Fruit fly (Drosophila melanogaster) S2 (cell line): ENCODE results near the gene CG32388.

ENCODE experiments used
- CG8478 ChIP-seq: fragments of >200 bp; optimal IDR thresholded peaks from 2 replicates; lab custom pipeline; 2018
- CTCF ChIP-seq, 2 experiments: fragments of >200 bp; optimal IDR thresholded peaks; 2 replicates each; lab custom pipeline; 2018

CG32388 gene

DNA sequence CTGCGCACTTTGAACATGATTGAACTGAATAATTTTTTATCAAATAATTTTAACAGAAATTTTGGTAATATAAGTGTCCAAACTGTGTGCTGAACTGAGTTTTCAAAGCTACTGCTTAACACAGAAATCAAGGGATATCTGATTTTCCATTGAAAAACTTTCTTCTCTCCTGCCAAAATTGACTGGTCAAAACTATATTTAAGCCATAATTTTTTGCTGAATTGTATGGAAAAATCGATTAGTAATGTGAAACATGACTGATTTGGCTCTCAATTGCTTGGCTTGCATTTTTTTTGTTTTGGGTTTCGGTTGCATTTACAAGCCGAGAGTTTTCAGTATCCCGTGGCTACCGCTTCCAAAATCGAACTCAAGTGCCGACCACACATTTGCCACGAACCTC is at the start of gene CG32388, which contains the start of gene CG43439:
Gene CG32388 (minus strand): TSS at position 101 of the 400 bp plus-strand sequence.
Gene CG43439 (minus strand): TSS at position 101 of the 400 bp plus-strand sequence.
- TF ChIP-seq CTCF (optimal IDR thresholded peaks at IDR 0.05; lab: Kevin White, UChicago): no peak

- TF ChIP-seq CG8478 (no peak), CTCF (optimal IDR thresholded peaks at IDR 0.05; lab: Kevin White, UChicago) (no peak)
Measured at dm6 chr3L:7026694-7027093, 42.3 kb upstream of the CG32388 start, which contains the start of gene CG17744. Gene CG17744, minus strand, starts transcription at chr3L:7026794.

- TF ChIP-seq CTCF (optimal IDR thresholded peaks at IDR 0.05; lab: Kevin White, UChicago) (peak; percentile 30 to 48), CG8478 (no peak)
Measured at dm6 chr3L:7013568-7014305, 29.4 kb upstream of the CG32388 start.

DNA sequence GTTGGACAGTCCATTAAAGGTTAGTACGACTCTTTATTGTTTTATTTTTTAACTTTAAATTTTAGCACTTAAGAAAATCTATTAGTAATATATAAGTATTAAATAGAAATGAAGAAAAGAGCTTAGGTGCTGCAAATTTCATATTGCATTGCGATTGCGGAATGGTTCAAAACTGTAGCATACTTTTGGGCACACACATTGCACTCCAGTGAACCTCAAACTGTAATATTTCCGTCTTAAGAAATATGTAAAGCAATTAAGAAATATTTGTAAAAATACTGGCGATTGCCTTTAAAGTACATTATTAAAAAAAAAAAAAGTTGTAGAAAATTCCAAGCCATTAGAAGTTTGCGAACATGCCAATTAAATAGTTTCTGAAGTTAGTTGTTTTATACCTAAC is 27.9 kb upstream of the CG32388 start:
- no peak for TF ChIP-seq CTCF (optimal IDR thresholded peaks at IDR 0.05; lab: Kevin White, UChicago)
- TF ChIP-seq CG8478: no peak

dm6 chr3L:7009886-7010285 is 25.5 kb upstream of the CG32388 start:
- TF ChIP-seq CTCF (optimal IDR thresholded peaks at IDR 0.05; lab: Kevin White, UChicago) (no peak), CG8478 (no peak)

DNA sequence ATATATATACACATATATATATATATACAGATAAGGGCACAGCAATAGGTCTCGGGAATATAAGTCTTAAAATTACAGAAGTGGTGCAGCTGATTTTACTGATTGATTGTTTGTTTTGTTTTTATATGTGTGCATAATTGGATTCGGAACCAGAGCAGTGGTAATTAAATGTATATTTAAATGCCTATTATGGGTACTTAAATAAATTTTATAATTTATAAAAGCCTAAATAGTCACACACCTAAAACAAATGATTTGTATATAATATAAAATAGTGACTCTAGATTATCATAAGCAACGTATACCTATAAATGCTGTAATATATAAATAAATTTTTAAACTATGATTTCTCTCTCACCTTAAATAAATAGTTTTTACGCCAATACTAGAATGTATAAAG is 25.0 kb upstream of the CG32388 start:
- TF ChIP-seq CTCF (optimal IDR thresholded peaks at IDR 0.05; lab: Kevin White, UChicago) (no peak), CG8478 (no peak)

DNA sequence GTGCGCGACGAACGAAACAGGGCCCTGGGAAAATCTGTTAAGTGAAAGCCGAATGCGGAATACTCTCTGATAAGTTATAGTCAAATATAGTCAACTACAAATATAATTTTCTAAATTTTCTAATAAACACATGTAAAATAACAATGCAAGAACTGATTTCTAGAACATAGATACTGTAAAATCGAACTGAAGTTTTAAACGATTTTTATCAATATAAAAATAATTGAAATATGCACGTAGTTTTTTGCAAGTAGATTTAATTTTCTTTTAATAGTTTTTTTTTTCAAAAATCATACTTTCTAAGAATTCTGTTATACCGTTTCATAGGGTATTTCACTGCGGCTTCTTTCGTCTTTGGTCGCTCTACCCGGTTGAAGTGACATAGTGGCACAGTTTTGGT is 24.0 kb upstream of the CG32388 start:
- TF ChIP-seq CG8478 (no peak), CTCF (optimal IDR thresholded peaks at IDR 0.05; lab: Kevin White, UChicago) (no peak)

DNA sequence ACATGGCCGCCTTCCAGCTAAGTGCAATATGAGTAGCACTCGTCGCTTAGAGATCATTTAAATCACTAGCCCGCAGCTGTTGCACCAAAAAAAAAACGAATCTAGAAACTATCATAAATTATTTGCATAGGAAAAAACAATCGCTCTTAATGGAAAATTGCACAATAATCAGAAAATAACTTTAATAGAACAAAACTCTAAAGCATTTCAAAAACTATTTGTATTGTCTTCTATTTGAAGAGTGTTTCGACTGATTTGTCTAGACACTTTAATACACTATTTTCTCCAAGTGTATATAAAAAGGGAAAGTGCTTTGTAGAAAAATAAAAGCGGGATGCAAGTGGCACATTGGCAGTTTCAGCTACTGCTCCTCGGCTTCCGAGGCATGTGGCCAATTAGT is 22.0 kb upstream of the CG32388 start:
- no peak for TF ChIP-seq CTCF (optimal IDR thresholded peaks at IDR 0.05; lab: Kevin White, UChicago)
- TF ChIP-seq CG8478: no peak

dm6 chr3L:7003132-7003531 is 18.7 kb upstream of the CG32388 start:
- TF ChIP-seq CG8478 (no peak), CTCF (optimal IDR thresholded peaks at IDR 0.05; lab: Kevin White, UChicago) (no peak)

dm6 chr3L:7002355-7002754 is 18.0 kb upstream of the CG32388 start:
- no peak for TF ChIP-seq CTCF (optimal IDR thresholded peaks at IDR 0.05; lab: Kevin White, UChicago)

DNA sequence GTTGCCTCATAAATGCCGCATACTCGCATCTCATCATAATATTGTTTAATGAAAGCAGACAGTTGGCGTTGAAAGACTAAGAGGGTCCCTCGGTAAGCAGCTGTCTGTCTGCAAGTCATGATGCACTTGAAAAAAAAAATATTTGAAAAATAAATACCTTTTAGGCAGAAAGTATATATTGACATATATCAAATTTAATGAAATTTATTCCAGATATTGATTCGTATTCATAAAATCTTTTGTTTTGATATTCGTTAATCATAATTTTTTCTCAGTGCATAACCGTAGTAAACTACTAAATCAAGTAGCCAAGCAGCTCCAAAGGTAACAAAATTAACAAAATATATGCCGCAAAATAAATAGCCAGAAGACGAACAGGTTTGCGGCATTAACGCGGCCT is 17.5 kb upstream of the CG32388 start:
- no peak for TF ChIP-seq CG8478
- no peak for TF ChIP-seq CTCF (optimal IDR thresholded peaks at IDR 0.05; lab: Kevin White, UChicago)

dm6 chr3L:6999993-7000392 is 15.6 kb upstream of the CG32388 start:
- TF ChIP-seq CTCF (optimal IDR thresholded peaks at IDR 0.05; lab: Kevin White, UChicago) (no peak), CG8478 (no peak)

DNA sequence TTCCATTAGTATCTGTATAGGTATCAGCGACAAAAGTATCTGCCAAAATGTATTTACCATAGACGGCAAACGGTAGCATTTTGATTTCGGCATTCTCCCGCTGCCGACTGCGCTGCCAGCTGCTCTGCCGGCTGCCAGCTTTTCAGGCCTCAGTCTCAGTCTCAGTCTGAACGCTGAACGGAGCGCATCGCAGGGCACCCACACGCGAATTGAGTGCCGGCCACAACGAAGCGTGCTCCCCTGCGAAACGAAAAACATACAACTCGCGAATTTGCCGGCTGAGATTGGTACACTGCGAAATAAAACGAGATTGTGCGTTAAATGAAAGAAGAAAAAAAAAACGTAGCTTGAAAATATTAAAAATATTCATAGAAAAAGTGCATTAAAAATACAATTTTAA is 14.3 kb upstream of the CG32388 start, which contains the start of gene Mp:
Gene Mp (plus strand): TSS at position 152 of the 400 bp plus-strand sequence.
- TF ChIP-seq CG8478: no peak
- no peak for TF ChIP-seq CTCF (optimal IDR thresholded peaks at IDR 0.05; lab: Kevin White, UChicago)

DNA sequence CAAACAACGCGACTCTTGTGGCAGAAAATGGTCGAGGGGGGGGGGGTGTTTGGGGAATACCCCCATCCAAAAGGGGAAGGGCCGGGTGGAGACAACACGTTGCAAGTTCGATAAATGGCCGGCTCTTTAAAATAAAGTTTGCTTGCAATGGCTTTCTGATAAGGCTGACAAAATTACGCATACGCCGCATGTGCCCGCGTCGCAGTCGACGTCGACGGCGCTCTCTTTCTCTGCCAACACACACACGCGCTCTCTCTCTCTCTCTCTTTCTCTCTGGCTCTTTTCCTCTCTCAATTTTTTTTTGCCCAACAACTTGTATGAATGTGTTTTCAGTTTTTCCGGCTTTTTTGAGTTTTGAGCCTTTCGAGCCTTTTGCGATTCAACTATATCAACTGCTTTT is 13.0 kb upstream of the CG32388 start:
- TF ChIP-seq CTCF (optimal IDR thresholded peaks at IDR 0.05; lab: Kevin White, UChicago) (no peak), CG8478 (no peak)

DNA sequence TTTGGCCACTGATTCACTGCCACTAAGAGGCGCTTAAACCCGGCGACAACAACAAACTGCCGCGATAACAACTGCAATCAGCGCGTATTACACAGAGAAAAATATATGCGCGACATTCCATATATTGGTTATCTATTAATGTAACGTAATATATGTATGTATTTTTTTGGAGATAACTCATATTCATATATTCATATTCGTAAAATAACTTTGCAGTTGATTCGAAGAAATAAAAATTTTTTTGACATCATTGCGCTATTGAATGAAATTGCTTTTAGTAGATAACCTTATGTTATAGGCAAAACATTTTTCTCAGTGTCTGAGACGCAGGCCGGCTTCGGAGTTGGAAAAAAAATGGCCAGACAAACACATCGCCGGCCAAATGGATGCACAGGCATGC is 12.5 kb upstream of the CG32388 start:
- TF ChIP-seq CTCF (optimal IDR thresholded peaks at IDR 0.05; lab: Kevin White, UChicago): no peak
- TF ChIP-seq CG8478: no peak

DNA sequence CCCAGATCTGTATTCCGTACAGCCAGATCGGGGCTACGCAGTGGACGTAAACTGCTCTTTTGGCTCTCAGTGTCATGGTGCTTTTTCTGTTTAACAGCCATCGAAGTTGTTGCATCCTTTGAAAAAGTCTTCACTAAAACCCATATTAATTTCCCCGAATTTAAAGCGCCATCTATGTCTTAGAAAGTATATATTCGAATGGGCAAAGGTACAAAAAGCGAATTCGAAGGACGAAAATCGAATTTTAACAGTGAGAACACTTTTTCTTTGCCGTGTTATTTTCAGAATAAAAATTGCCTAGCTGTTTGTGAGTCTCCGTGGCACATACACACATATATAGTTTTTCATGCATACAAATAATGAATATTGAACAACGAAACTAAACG is 11.0 kb upstream of the CG32388 start:
- TF ChIP-seq CTCF (optimal IDR thresholded peaks at IDR 0.05; lab: Kevin White, UChicago): peak; percentile 81 to 86
- no peak for TF ChIP-seq CG8478
